Worm (Caenorhabditis elegans) whole organism, early embryonic: Measurements from ENCODE around the gene ZK218.5.

Source experiments
- B0310.2 ChIP-seq: sonication (generic microtip); optimal IDR thresholded peaks from 2 replicates; lab custom pipeline; 2016; ENCODE audit warnings: mild to moderate bottlenecking, missing genetic modification characterization, missing compliant biosample characterization
- F13C5.2 ChIP-seq: sonication (generic microtip); optimal IDR thresholded peaks from 2 replicates; lab custom pipeline; 2017; ENCODE audit warnings: mild to moderate bottlenecking, missing genetic modification characterization, inconsistent platforms, missing compliant biosample characterization
- aly-1 ChIP-seq: sonication (generic microtip); optimal IDR thresholded peaks from 2 replicates; lab custom pipeline; 2016; ENCODE audit warnings: missing genetic modification characterization, missing compliant biosample characterization
- ama-1 ChIP-seq: fragments of 150-350 bp; optimal IDR thresholded peaks from 2 replicates; lab custom pipeline; 2014
- ceh-36 ChIP-seq: sonication (generic microtip); optimal IDR thresholded peaks from 2 replicates; lab custom pipeline; 2016; ENCODE audit warnings: missing genetic modification characterization, inconsistent platforms, missing compliant biosample characterization
- ets-7 ChIP-seq: sonication (generic microtip); optimal IDR thresholded peaks from 2 replicates; lab custom pipeline; 2016; ENCODE audit warnings: missing genotype, missing genetic modification characterization, missing compliant biosample characterization
- flt-1 ChIP-seq: fragments of 200-800 bp; sonication (Bioruptor generic); IDR thresholded peaks from 2 replicates; pipeline ENCODE4 v1.3.6; 2022; ENCODE audit warnings: missing genetic modification characterization, missing compliant biosample characterization
- hmbx-1 ChIP-seq: sonication (generic microtip); optimal IDR thresholded peaks from 2 replicates; lab custom pipeline; 2016; ENCODE audit warnings: mild to moderate bottlenecking, missing genetic modification characterization, missing compliant biosample characterization
- hnd-1 ChIP-seq: sonication (generic microtip); optimal IDR thresholded peaks from 2 replicates; lab custom pipeline; 2016; ENCODE audit warnings: missing genetic modification characterization, missing compliant biosample characterization
- pes-1 ChIP-seq: fragments of 200-800 bp; sonication (Bioruptor generic); IDR thresholded peaks from 2 replicates; pipeline ENCODE4 v1.3.6; 2022; ENCODE audit warnings: missing genetic modification reagents, missing genetic modification characterization, missing compliant biosample characterization
- sea-1 ChIP-seq: fragments of 200-800 bp; sonication (Bioruptor generic); conservative IDR thresholded peaks from 2 replicates; pipeline ENCODE4 v1.3.6; 2022; ENCODE audit warnings: missing genetic modification characterization, missing compliant biosample characterization
- tbx-11 ChIP-seq: fragments of 200-800 bp; sonication (Bioruptor generic); IDR thresholded peaks from 2 replicates; pipeline ENCODE4 v1.3.6; 2022; ENCODE audit warnings: missing genetic modification characterization, missing compliant biosample characterization
- tbx-37 ChIP-seq: fragments of 200-800 bp; sonication (Bioruptor generic); conservative IDR thresholded peaks from 2 replicates; pipeline ENCODE4 v1.3.6; 2022; ENCODE audit warnings: missing genetic modification reagents, missing genetic modification characterization, missing compliant biosample characterization
- tra-4 ChIP-seq: sonication (generic microtip); optimal IDR thresholded peaks from 2 replicates; lab custom pipeline; 2017; ENCODE audit warnings: missing genetic modification characterization, missing compliant biosample characterization

ce11 chrV:17068839-17069238 is 32.1 kb upstream of the ZK218.5 start, which contains the start of gene T05E12.8:
- no peak for TF ChIP-seq tbx-37 (GFP tag; lab: Robert Waterston, UW)
- no peak for TF ChIP-seq tbx-11 (GFP tag; lab: Robert Waterston, UW)
- no peak for TF ChIP-seq ama-1
- no peak for TF ChIP-seq hmbx-1 (tag; lab: Kevin White, UChicago)
- no peak for TF ChIP-seq hnd-1 (tag; lab: Kevin White, UChicago)
- no peak for TF ChIP-seq flt-1
- no peak for TF ChIP-seq pes-1 (GFP tag; lab: Robert Waterston, UW)
- no peak for TF ChIP-seq tra-4
- TF ChIP-seq aly-1 (tag; lab: Kevin White, UChicago) = no peak
- no peak for TF ChIP-seq ceh-36 (tag; lab: Kevin White, UChicago)
- TF ChIP-seq sea-1 (GFP tag; lab: Robert Waterston, UW) = no peak
- no peak for TF ChIP-seq ets-7 (tag; lab: Kevin White, UChicago)
- TF ChIP-seq B0310.2 = no peak
- no peak for TF ChIP-seq F13C5.2
